Worm (Caenorhabditis elegans) whole organism, late embryonic: ENCODE results near the gene C33F10.4.
"Not testable (repeated sequence)": the region's sequence is repeated elsewhere in the genome, so short reads cannot be mapped to it uniquely, and the experiment has no call there.

Experiments used
- C38D4.7 ChIP-seq: fragments of 200-800 bp; sonication (Bioruptor generic); optimal IDR thresholded peaks from 2 replicates; lab custom pipeline; 2018; ENCODE audit warnings: mild to moderate bottlenecking, missing genetic modification characterization, moderate library complexity, missing compliant biosample characterization
- Y22D7AL.16 ChIP-seq: sonication (generic microtip); optimal IDR thresholded peaks from 2 replicates; lab custom pipeline; 2016; ENCODE audit warnings: missing genetic modification characterization, missing compliant biosample characterization
- ceh-31 ChIP-seq: sonication (generic microtip); optimal IDR thresholded peaks from 2 replicates; lab custom pipeline; 2016; ENCODE audit warnings: missing genetic modification characterization, missing compliant biosample characterization
- ceh-34 ChIP-seq: sonication (generic microtip); optimal IDR thresholded peaks from 2 replicates; lab custom pipeline; 2016; ENCODE audit warnings: mild to moderate bottlenecking, missing genetic modification characterization, missing compliant biosample characterization
- ceh-45 ChIP-seq: fragments of 200-800 bp; sonication (Bioruptor generic); IDR thresholded peaks from 2 replicates; pipeline ENCODE4 v1.3.6; 2022; ENCODE audit warnings: missing genetic modification reagents, missing genetic modification characterization, missing compliant biosample characterization
- che-1 ChIP-seq: sonication (generic microtip); optimal IDR thresholded peaks from 2 replicates; lab custom pipeline; 2016; ENCODE audit warnings: mild to moderate bottlenecking, missing genetic modification characterization, missing compliant biosample characterization
- dmd-4 ChIP-seq: sonication (generic microtip); optimal IDR thresholded peaks from 2 replicates; lab custom pipeline; 2016; ENCODE audit warnings: borderline replicate concordance, missing genetic modification characterization, missing compliant biosample characterization
- elt-2 ChIP-seq: sonication (generic microtip); optimal IDR thresholded peaks from 2 replicates; lab custom pipeline; 2016; ENCODE audit warnings: missing genetic modification reagents, missing genetic modification characterization, missing compliant biosample characterization
- fax-1 ChIP-seq: sonication (generic microtip); optimal IDR thresholded peaks from 2 replicates; lab custom pipeline; 2016; ENCODE audit warnings: missing genotype, missing genetic modification characterization, missing compliant biosample characterization
- fkh-10 ChIP-seq: fragments of 150-350 bp; optimal IDR thresholded peaks from 2 replicates; lab custom pipeline; 2014; ENCODE audit warnings: missing biosample characterization, missing genetic modification reagents, missing genetic modification characterization
- gmeb-2 ChIP-seq: sonication (generic microtip); optimal IDR thresholded peaks from 2 replicates; lab custom pipeline; 2016; ENCODE audit warnings: missing genetic modification characterization, inconsistent platforms, missing compliant biosample characterization
- hlh-13 ChIP-seq: fragments of 200-800 bp; sonication (Bioruptor generic); optimal IDR thresholded peaks from 2 replicates; lab custom pipeline; 2018; ENCODE audit warnings: mild to moderate bottlenecking, missing genetic modification characterization, missing compliant biosample characterization
- hlh-15 ChIP-seq: sonication (generic microtip); optimal IDR thresholded peaks from 2 replicates; lab custom pipeline; 2016; ENCODE audit warnings: missing genetic modification characterization, missing compliant biosample characterization
- hlh-30 ChIP-seq: sonication (generic microtip); optimal IDR thresholded peaks from 2 replicates; lab custom pipeline; 2017; ENCODE audit warnings: antibody characterized with exemption, missing genetic modification characterization, missing compliant biosample characterization; ENCODE audit not compliant: insufficient read depth
- hlh-6 ChIP-seq: sonication (generic microtip); optimal IDR thresholded peaks from 2 replicates; lab custom pipeline; 2016; ENCODE audit warnings: missing genotype, missing genetic modification characterization, missing compliant biosample characterization
- lim-6 ChIP-seq: sonication (generic microtip); optimal IDR thresholded peaks from 2 replicates; lab custom pipeline; 2016; ENCODE audit warnings: missing genetic modification characterization, missing compliant biosample characterization
- nfya-1 ChIP-seq: sonication (generic microtip); optimal IDR thresholded peaks from 2 replicates; lab custom pipeline; 2017; ENCODE audit warnings: missing genetic modification characterization, mild to moderate bottlenecking, missing compliant biosample characterization, antibody characterized with exemption, moderate library complexity
- nhr-11 ChIP-seq: fragments of 150-350 bp; optimal IDR thresholded peaks from 2 replicates; lab custom pipeline; 2014; ENCODE audit warnings: missing biosample characterization, missing genetic modification characterization
- pax-1 ChIP-seq: fragments of 150-350 bp; optimal IDR thresholded peaks from 2 replicates; lab custom pipeline; 2014; ENCODE audit warnings: missing biosample characterization, missing genetic modification characterization
- sdc-2 ChIP-seq: sonication (generic microtip); optimal IDR thresholded peaks from 2 replicates; lab custom pipeline; 2016; ENCODE audit warnings: missing genotype, missing genetic modification characterization, missing compliant biosample characterization
- sox-4 ChIP-seq: sonication (generic microtip); optimal IDR thresholded peaks from 2 replicates; lab custom pipeline; 2017; ENCODE audit warnings: mild to moderate bottlenecking, missing genetic modification characterization, inconsistent platforms, missing compliant biosample characterization
- syd-9 ChIP-seq: sonication (generic microtip); optimal IDR thresholded peaks from 2 replicates; lab custom pipeline; 2016; ENCODE audit warnings: mild to moderate bottlenecking, missing genetic modification characterization, moderate library complexity, missing compliant biosample characterization
- tbx-7 ChIP-seq: sonication (generic microtip); optimal IDR thresholded peaks from 2 replicates; lab custom pipeline; 2016; ENCODE audit warnings: missing genotype, missing genetic modification characterization, missing compliant biosample characterization
- unc-55 ChIP-seq: sonication (generic microtip); optimal IDR thresholded peaks from 2 replicates; lab custom pipeline; 2017; ENCODE audit warnings: missing biosample characterization, missing genetic modification reagents, missing genetic modification characterization
- unc-86 ChIP-seq: sonication (generic microtip); optimal IDR thresholded peaks from 2 replicates; lab custom pipeline; 2016; ENCODE audit warnings: missing genetic modification characterization, missing compliant biosample characterization

C33F10.4 gene

ce11 chrII:4818780-4819179 is 23.2 kb downstream of the C33F10.4 start:
- TF ChIP-seq ceh-31 (tag; lab: Kevin White, UChicago) (no peak), ceh-45 (GFP tag; lab: Robert Waterston, UW) (no peak), unc-86 (tag; lab: Kevin White, UChicago) (no peak)

ce11 chrII:4821739-4822138 is 26.2 kb downstream of the C33F10.4 start, which contains the start of gene lact-5:
Gene lact-5 (minus strand): TSS chrII:4821739.
- TF ChIP-seq elt-2 (tag; lab: Kevin White, UChicago) (peak; percentile 15), syd-9 (tag; lab: Kevin White, UChicago) (no peak)
- TF ChIP-seq, all 69 proteins: peak for 1

ce11 chrII:4822610-4823009 is 27.0 kb downstream of the C33F10.4 start:
- peak; percentile 60 for TF ChIP-seq elt-2 (tag; lab: Kevin White, UChicago)
- TF ChIP-seq lim-6, result no peak

ce11 chrII:4825133-4825532 is 29.6 kb downstream of the C33F10.4 start, which contains the start of the genes C33F10.8 and msp-40:
Gene C33F10.8 (minus strand): TSS chrII:4825233.
Gene msp-40 (plus strand): TSS chrII:4825414.
- not testable (repeated sequence) for TF ChIP-seq Y22D7AL.16 (tag; lab: Kevin White, UChicago); nhr-11; dmd-4

- TF ChIP-seq unc-55 (GFP tag; lab: Kevin White, UChicago) (peak; percentile 68), ceh-34 (tag; lab: Kevin White, UChicago) (peak; percentile 0), pax-1 (no peak)
These were observed 32.4 kb downstream of the C33F10.4 start, which contains the start of the genes fbxb-88 and tbck-1 for ce11 chrII:4827734-4828609. Gene fbxb-88 (minus strand): TSS chrII:4827884. Gene tbck-1 (plus strand): TSS chrII:4828559.

- no peak for TF ChIP-seq tbx-7 (tag; lab: Kevin White, UChicago)
- TF ChIP-seq hlh-15, result no peak
- TF ChIP-seq, all 69 proteins: peak for 0
These were observed 39.2 kb downstream of the C33F10.4 start, which contains the start of the genes C33F10.11 and C33F10.1 for ce11 chrII:4834761-4835160. Gene C33F10.11 (minus strand): TSS chrII:4834861. Gene C33F10.1 (plus strand): TSS chrII:4835023.

- TF ChIP-seq sdc-2 (tag; lab: Kevin White, UChicago), result no peak
- no peak for TF ChIP-seq hlh-30 (tag; lab: Kevin White, UChicago)
- no peak for TF ChIP-seq gmeb-2 (tag; lab: Kevin White, UChicago)
- TF ChIP-seq nfya-1 (tag; lab: Kevin White, UChicago), result no peak
- TF ChIP-seq ceh-34 (tag; lab: Kevin White, UChicago), result no peak
- TF ChIP-seq fkh-10, result no peak
- TF ChIP-seq fax-1, result no peak
- no peak for TF ChIP-seq che-1 (tag; lab: Kevin White, UChicago)
- no peak for TF ChIP-seq tbx-7 (tag; lab: Kevin White, UChicago)
- TF ChIP-seq hlh-13 (GFP tag; lab: Kevin White, UChicago), result no peak
- no peak for TF ChIP-seq C38D4.7 (GFP tag; lab: Kevin White, UChicago)
- TF ChIP-seq sox-4 (tag; lab: Kevin White, UChicago), result no peak
- TF ChIP-seq, all 69 proteins: peak for 0
These were observed 42.1 kb downstream of the C33F10.4 start, which contains the start of gene C33F10.12 for ce11 chrII:4837659-4838058. Gene C33F10.12 (minus strand): TSS chrII:4837759.

ce11 chrII:4842143-4842658 is 46.6 kb downstream of the C33F10.4 start, which contains the start of the genes T23B7.2 and nspd-4:
Gene T23B7.2 (minus strand): TSS chrII:4842243.
Gene nspd-4 (plus strand): TSS chrII:4842608.
- not testable (repeated sequence) for TF ChIP-seq sdc-2 (tag; lab: Kevin White, UChicago); hlh-6 (tag; lab: Kevin White, UChicago); lim-6
